Worm (Caenorhabditis elegans): ENCODE measurements around the gene C05D9.7.

Gene C05D9.7

DNA sequence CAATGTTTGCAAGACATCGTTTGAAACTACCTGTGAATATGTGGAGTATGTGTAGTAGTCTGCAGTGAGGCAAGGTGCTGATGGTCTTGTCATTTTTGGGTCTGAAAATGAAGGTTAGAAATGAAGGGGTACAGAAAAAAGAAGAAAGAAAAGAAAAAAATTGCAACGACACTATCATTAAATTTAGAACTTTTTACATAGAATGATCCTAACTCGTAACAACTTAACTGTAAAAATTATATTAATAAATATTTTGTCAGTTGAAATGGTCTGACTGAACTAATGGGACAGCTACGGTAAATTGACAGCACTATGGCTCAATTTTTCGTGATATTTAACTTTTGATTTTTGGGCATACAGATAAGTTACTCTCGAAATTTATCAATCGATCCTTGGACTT is at the start of gene C05D9.7:
C05D9.7 (minus strand) TSS at position 101 of the 400 bp plus-strand sequence.
- TF ChIP-seq fkh-2 (tag; optimal IDR thresholded peaks at IDR 0.05) = no peak
- TF ChIP-seq elt-1 (tag; optimal IDR thresholded peaks at IDR 0.05) = no peak
- TF ChIP-seq pqm-1 (tag; optimal IDR thresholded peaks at IDR 0.05) = no peak
- TF ChIP-seq nhr-25 (tag; optimal IDR thresholded peaks at IDR 0.05) = no peak
- no peak for TF ChIP-seq nhr-28 (tag; optimal IDR thresholded peaks at IDR 0.05)
- no peak for TF ChIP-seq lin-39 (tag; optimal IDR thresholded peaks at IDR 0.05)
- no peak for TF ChIP-seq elt-3 (tag; optimal IDR thresholded peaks at IDR 0.05)
- TF ChIP-seq fos-1 (tag; optimal IDR thresholded peaks at IDR 0.05) = no peak

DNA sequence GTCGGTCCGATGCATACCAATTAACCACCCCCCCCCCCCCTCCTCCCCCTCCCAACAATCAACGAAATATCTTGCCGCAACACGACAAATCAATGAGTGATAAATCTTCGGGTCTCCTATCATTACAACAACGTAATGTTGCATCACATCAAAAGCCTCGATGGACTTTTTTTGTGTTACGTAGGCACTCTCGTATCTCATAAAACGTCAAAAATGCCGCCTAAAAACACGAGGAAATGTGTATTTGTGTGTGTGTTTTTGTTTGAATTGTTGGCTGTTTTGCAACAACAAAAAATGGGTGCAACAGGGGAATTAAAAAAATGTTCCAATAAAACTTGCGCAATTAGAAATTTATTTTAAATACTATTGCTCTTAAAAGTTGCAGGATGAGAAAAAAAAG is 48.0 kb upstream of the C05D9.7 start:
- TF ChIP-seq unc-39 (tag; optimal IDR thresholded peaks at IDR 0.05) = no peak
- TF ChIP-seq lsy-12 (tag; optimal IDR thresholded peaks at IDR 0.05) = no peak
- TF ChIP-seq zag-1 (tag; optimal IDR thresholded peaks at IDR 0.05) = no peak
- TF ChIP-seq nhr-67 (tag; optimal IDR thresholded peaks at IDR 0.05) = no peak
- TF ChIP-seq ceh-9 (tag; optimal IDR thresholded peaks at IDR 0.05) = no peak
- peak; percentile 95 for TF ChIP-seq egl-5 (tag; optimal IDR thresholded peaks at IDR 0.05)

- TF ChIP-seq ama-1 (optimal IDR thresholded peaks at IDR 0.05) = no peak
Observed at ce11 chrX:1162019-1162418, 42.8 kb upstream of the C05D9.7 start, which contains the start of gene tmc-1. Gene tmc-1 (plus strand): TSS chrX:1162207.

DNA sequence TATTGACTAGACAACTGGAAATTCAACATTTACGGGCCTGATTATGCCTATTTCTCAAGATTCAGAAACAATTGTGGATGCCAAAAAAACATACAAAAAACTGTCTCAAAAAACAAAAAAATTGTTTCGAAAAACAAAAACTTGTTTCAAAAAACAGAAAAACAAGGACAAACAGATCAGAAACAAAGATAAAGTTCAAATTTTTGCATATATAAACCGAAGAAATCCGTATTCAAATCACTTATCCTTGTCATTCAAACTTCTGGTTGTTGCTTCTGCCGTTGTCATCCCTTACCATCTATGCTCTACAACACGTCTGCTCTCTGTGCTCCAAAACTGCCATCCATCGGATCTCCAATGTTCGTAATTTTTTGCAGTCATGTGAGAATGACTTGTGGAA is 35.4 kb upstream of the C05D9.7 start, which contains the start of gene R193.1:
R193.1 (plus strand) TSS at position 301 of the 400 bp plus-strand sequence.
- TF ChIP-seq nhr-28 (tag; optimal IDR thresholded peaks at IDR 0.05) (no peak), zag-1 (tag; optimal IDR thresholded peaks at IDR 0.05) (no peak), lin-15B (tag; optimal IDR thresholded peaks at IDR 0.05) (no peak), ZK546.5 (tag; optimal IDR thresholded peaks at IDR 0.05) (no peak), tbx-2 (tag; optimal IDR thresholded peaks at IDR 0.05) (no peak), skn-1 (tag; optimal IDR thresholded peaks at IDR 0.05) (no peak), nfya-1 (tag; optimal IDR thresholded peaks at IDR 0.05; ENCODE audit: insufficient read depth) (no peak)

ce11 chrX:1148438-1148837 is 29.2 kb upstream of the C05D9.7 start, which contains the start of the genes R193.2 and R193.6:
Gene R193.2 (minus strand): TSS chrX:1148585.
Gene R193.6 (plus strand): TSS chrX:1148787.
- no peak for TF ChIP-seq unc-62 (GFP tag; optimal IDR thresholded peaks at IDR 0.05)
- peak; percentile 98 for TF ChIP-seq elt-2 (tag; optimal IDR thresholded peaks at IDR 0.05)
- no peak for TF ChIP-seq snpc-4 (tag; optimal IDR thresholded peaks at IDR 0.05)
- no peak for TF ChIP-seq ama-1 (optimal IDR thresholded peaks at IDR 0.05)
- peak; percentile 63 for TF ChIP-seq pqm-1 (tag; optimal IDR thresholded peaks at IDR 0.05)
- no peak for TF ChIP-seq tbx-2 (tag; optimal IDR thresholded peaks at IDR 0.05)
- no peak for TF ChIP-seq nhr-12 (tag; optimal IDR thresholded peaks at IDR 0.05)
- TF ChIP-seq fkh-10 (GFP tag; optimal IDR thresholded peaks at IDR 0.05) = no peak
- TF ChIP-seq nhr-23 (tag; optimal IDR thresholded peaks at IDR 0.05) = no peak

DNA sequence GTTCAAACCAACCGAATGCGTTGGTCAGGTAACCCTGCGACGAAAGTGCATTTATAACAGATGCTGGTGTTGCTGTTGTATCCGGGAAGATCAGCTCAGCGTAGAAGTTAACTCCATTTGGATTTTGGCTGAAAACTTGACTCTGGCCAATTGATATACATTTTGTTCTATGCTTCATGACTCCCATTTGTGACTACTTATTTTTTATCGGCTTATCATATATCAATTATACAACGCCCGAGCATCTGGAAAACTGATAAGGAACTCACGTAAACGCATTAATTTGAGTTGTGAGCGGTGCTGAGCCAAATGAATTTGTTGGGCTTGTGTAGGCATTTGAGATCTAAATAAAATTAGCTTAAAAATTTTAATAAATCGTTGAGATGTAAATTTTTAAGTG is 28.2 kb upstream of the C05D9.7 start:
- peak; percentile 64 for TF ChIP-seq elt-2 (tag; optimal IDR thresholded peaks at IDR 0.05)
- no peak for TF ChIP-seq pha-4 (tag; optimal IDR thresholded peaks at IDR 0.05)
- no peak for TF ChIP-seq zag-1 (tag; optimal IDR thresholded peaks at IDR 0.05)
- peak; percentile 64 for TF ChIP-seq pqm-1 (tag; optimal IDR thresholded peaks at IDR 0.05)
- no peak for TF ChIP-seq jun-1 (tag; optimal IDR thresholded peaks at IDR 0.05)
- TF ChIP-seq ceh-16 (tag; optimal IDR thresholded peaks at IDR 0.05) = no peak
- TF ChIP-seq daf-12 (tag; optimal IDR thresholded peaks at IDR 0.05) = no peak
- no peak for TF ChIP-seq nhr-43 (tag; optimal IDR thresholded peaks at IDR 0.05; ENCODE audit: poor library complexity, severe bottlenecking)
- no peak for TF ChIP-seq lsy-12 (tag; optimal IDR thresholded peaks at IDR 0.05)
- no peak for TF ChIP-seq hmg-11 (tag; optimal IDR thresholded peaks at IDR 0.05)
- TF ChIP-seq fkh-10 (GFP tag; optimal IDR thresholded peaks at IDR 0.05) = no peak
